Worm (Caenorhabditis elegans) whole organism, L1 larva: Measurements from ENCODE around the gene chpf-1.

Source experiments
- ama-1 ChIP-seq: fragments of 150-350 bp; optimal IDR thresholded peaks from 2 replicates; lab custom pipeline; 2014
- efl-1 ChIP-seq, 4 experiments: fragments of 150-350 bp; optimal IDR thresholded peaks in 3 of 4; peaks in 1 of 4; 1 replicate in 1 of 4; 2 replicates in 3 of 4; lab custom pipeline; 2014; ENCODE audit warnings: missing biosample characterization in 2 of 4, missing genetic modification characterization in 2 of 4, missing genetic modification reagents in 2 of 4
- egl-27 ChIP-seq, 2 experiments: fragments of 150-350 bp in 1 of 2; sonication (generic microtip); optimal IDR thresholded peaks; 3 replicates each; lab custom pipeline; 2017 to 2018; ENCODE audit warnings: missing biosample characterization in 2 of 2, missing genetic modification characterization in 2 of 2, missing genetic modification reagents in 2 of 2
- elt-3 ChIP-seq, 6 experiments: fragments of 150-350 bp in 1 of 6; sonication (generic microtip); optimal IDR thresholded peaks; 2 replicates each; lab custom pipeline; 2017 to 2018; ENCODE audit warnings: missing biosample characterization in 6 of 6, missing genetic modification characterization in 6 of 6, inconsistent platforms in 1 of 6
- fkh-4 ChIP-seq: sonication (generic microtip); optimal IDR thresholded peaks from 2 replicates; lab custom pipeline; 2016; ENCODE audit warnings: missing compliant biosample characterization, missing genetic modification characterization, borderline replicate concordance
- irx-1 ChIP-seq: sonication (generic microtip); optimal IDR thresholded peaks from 2 replicates; lab custom pipeline; 2016; ENCODE audit warnings: missing genetic modification characterization, missing compliant biosample characterization
- lin-39 ChIP-seq: fragments of 150-350 bp; optimal IDR thresholded peaks from 2 replicates; lab custom pipeline; 2014; ENCODE audit warnings: missing biosample characterization, missing genetic modification reagents, missing genetic modification characterization
- nhr-28 ChIP-seq: fragments of 150-350 bp; optimal IDR thresholded peaks from 2 replicates; lab custom pipeline; 2014; ENCODE audit warnings: missing biosample characterization, missing genetic modification characterization
- swsn-7 ChIP-seq: sonication (generic microtip); optimal IDR thresholded peaks from 2 replicates; lab custom pipeline; 2016; ENCODE audit warnings: missing genetic modification characterization, missing compliant biosample characterization

DNA sequence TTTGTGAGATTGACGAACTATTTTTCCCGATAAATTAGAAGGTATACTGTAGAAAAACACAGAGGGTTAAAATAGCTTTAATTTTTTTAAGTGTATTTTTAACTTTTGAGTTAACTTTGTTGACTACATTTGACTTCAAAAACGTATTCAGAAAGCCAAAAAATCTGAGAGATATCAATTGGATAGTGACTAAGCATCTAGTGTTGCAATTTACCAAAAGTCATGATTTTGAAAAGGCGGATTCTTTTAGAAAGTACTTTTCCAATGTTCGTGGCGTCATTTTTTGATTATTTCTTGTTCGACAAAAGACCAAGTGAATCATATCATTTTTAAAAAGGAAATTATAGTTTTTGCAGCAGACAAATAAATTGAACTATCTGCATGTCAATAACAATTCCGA lies 34.4 kb downstream of the chpf-1 start:
- no peak for TF ChIP-seq ama-1 (lab: Kevin White, UChicago)
- no peak for TF ChIP-seq lin-39 (tag; lab: Kevin White, UChicago)
- TF ChIP-seq nhr-28 (tag; lab: Kevin White, UChicago) = no peak
- no peak for TF ChIP-seq swsn-7
- no peak for TF ChIP-seq elt-3 (tag; optimal IDR thresholded peaks at IDR 0.05; lab: Kevin White, UChicago)
- TF ChIP-seq egl-27 (tag; optimal IDR thresholded peaks at IDR 0.05; lab: Kevin White, UChicago) = no peak
- no peak for TF ChIP-seq fkh-4
- TF ChIP-seq efl-1 (optimal IDR thresholded peaks at IDR 0.05; lab: Kevin White, UChicago) = no peak
- TF ChIP-seq efl-1 (GFP tag; optimal IDR thresholded peaks at IDR 0.05 in 1 of 2; lab: Kevin White, UChicago) = no peak
- no peak for TF ChIP-seq irx-1 (tag; lab: Kevin White, UChicago)
